Worm (Caenorhabditis elegans) whole organism, early embryonic: ENCODE results near the gene srh-292.

Experiments
- B0310.2 ChIP-seq: sonication (generic microtip); optimal IDR thresholded peaks from 2 replicates; lab custom pipeline; 2016; ENCODE audit warnings: mild to moderate bottlenecking, missing genetic modification characterization, missing compliant biosample characterization
- ama-1 ChIP-seq: fragments of 150-350 bp; optimal IDR thresholded peaks from 2 replicates; lab custom pipeline; 2014
- ceh-36 ChIP-seq: sonication (generic microtip); optimal IDR thresholded peaks from 2 replicates; lab custom pipeline; 2016; ENCODE audit warnings: missing genetic modification characterization, inconsistent platforms, missing compliant biosample characterization
- ets-7 ChIP-seq: sonication (generic microtip); optimal IDR thresholded peaks from 2 replicates; lab custom pipeline; 2016; ENCODE audit warnings: missing genotype, missing genetic modification characterization, missing compliant biosample characterization
- flt-1 ChIP-seq: fragments of 200-800 bp; sonication (Bioruptor generic); IDR thresholded peaks from 2 replicates; pipeline ENCODE4 v1.3.6; 2022; ENCODE audit warnings: missing genetic modification characterization, missing compliant biosample characterization
- scrt-1 ChIP-seq: fragments of 200-800 bp; sonication (Bioruptor generic); IDR thresholded peaks from 2 replicates; pipeline ENCODE4 v1.3.6; 2022; ENCODE audit warnings: missing genetic modification characterization, missing compliant biosample characterization
- tbx-11 ChIP-seq: fragments of 200-800 bp; sonication (Bioruptor generic); IDR thresholded peaks from 2 replicates; pipeline ENCODE4 v1.3.6; 2022; ENCODE audit warnings: missing genetic modification characterization, missing compliant biosample characterization
- tbx-37 ChIP-seq: fragments of 200-800 bp; sonication (Bioruptor generic); conservative IDR thresholded peaks from 2 replicates; pipeline ENCODE4 v1.3.6; 2022; ENCODE audit warnings: missing genetic modification reagents, missing genetic modification characterization, missing compliant biosample characterization

DNA sequence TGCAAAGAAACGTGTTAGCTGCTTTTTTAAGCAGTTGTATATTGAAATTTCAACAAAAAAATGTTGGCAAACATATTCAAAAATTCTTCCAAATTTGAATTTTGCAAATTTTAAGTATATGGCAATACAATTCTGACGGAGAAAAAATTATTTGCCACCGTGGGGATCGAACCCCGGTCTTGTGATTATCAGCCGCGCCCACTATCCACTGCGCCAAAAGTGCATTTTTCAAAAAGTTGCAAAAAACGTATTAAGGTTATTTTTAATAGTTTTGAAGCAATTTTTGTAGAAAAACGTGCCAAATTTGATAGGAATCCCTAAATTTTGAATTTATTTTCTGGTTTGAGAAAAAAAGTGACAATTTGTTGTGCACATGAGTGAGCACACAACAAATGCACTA, 18.2 kb upstream of the srh-292 start:
- no peak for TF ChIP-seq ceh-36 (tag; lab: Kevin White, UChicago)
- TF ChIP-seq ama-1 = no peak
- no peak for TF ChIP-seq scrt-1 (GFP tag; lab: Robert Waterston, UW)
- TF ChIP-seq tbx-37 (GFP tag; lab: Robert Waterston, UW) = no peak
- TF ChIP-seq tbx-11 (GFP tag; lab: Robert Waterston, UW) = no peak
- TF ChIP-seq B0310.2 (tag; lab: Kevin White, UChicago) = no peak
- TF ChIP-seq ets-7 (tag; lab: Kevin White, UChicago) = no peak
- no peak for TF ChIP-seq flt-1 (GFP tag; lab: Robert Waterston, UW)
